Fruit fly (Drosophila melanogaster): Measurements from ENCODE around the gene CG7560.

Gene CG7560

DNA sequence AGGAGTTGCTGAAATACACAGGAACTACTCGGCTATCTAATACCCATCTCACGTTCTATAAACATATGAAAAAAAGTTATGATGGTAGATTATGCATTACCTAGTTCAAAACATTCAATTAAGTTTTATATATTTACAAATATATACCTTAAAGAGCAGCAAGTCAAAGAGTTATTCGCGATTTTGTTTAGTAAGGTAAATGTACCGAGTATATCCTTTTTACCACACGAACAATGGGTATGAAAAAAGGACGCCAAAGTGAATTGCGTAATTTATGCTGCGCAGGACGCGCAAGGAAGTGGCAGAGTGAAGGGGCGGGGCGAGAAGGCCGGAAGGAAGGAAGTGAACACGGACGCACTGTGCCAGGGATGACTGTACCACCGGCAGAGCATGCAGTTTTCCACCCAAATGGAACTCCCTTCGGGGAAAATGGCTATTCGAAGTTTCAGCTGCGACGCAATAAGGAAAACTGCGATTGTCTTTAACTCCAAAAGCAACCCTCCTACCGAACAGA, 24.2 kb upstream of the CG7560 start (continued):
- no peak for TF ChIP-seq CG9932 (GFP tag; IDR thresholded peaks at IDR 0.05)
- TF ChIP-seq CG30431 (GFP tag; optimal IDR thresholded peaks at IDR 0.05), result no peak
- TF ChIP-seq CG10366 (GFP tag; IDR thresholded peaks at IDR 0.05), result no peak
- TF ChIP-seq CG15601 (tag; optimal IDR thresholded peaks at IDR 0.05), result no peak
- no peak for TF ChIP-seq CG9797 (GFP tag; optimal IDR thresholded peaks at IDR 0.05)
- TF ChIP-seq CkIIα-i1 (GFP tag; IDR thresholded peaks at IDR 0.05), result no peak
- TF ChIP-seq sens (GFP tag), result no peak
- TF ChIP-seq CG17359 (tag; optimal IDR thresholded peaks at IDR 0.05), result no peak
- TF ChIP-seq CG7839 (tag; optimal IDR thresholded peaks at IDR 0.05), result peak; percentile 54
- TF ChIP-seq org-1 (GFP tag; optimal IDR thresholded peaks at IDR 0.05), result no peak
- no peak for TF ChIP-seq z (GFP tag; IDR thresholded peaks at IDR 0.05)
- no peak for TF ChIP-seq GATAe (GFP tag; conservative IDR thresholded peaks at IDR 0.05)
- TF ChIP-seq tio (GFP tag; optimal IDR thresholded peaks at IDR 0.05), result no peak
- TF ChIP-seq Tbp (GFP tag; optimal IDR thresholded peaks at IDR 0.05), result no peak
- no peak for TF ChIP-seq CG2120 (GFP tag; optimal IDR thresholded peaks at IDR 0.05)
- no peak for TF ChIP-seq Neu2 (GFP tag; optimal IDR thresholded peaks at IDR 0.05; ENCODE audit: borderline replicate concordance)
- no peak for TF ChIP-seq Max (GFP tag; optimal IDR thresholded peaks at IDR 0.05)
- TF ChIP-seq kay (GFP tag; optimal IDR thresholded peaks at IDR 0.05), result peak; percentile 15
- TF ChIP-seq toy (GFP tag; IDR thresholded peaks at IDR 0.05), result no peak
- TF ChIP-seq CG10209 (GFP tag; optimal IDR thresholded peaks at IDR 0.05), result no peak
- TF ChIP-seq CG8388 (GFP tag; optimal IDR thresholded peaks at IDR 0.05), result peak; percentile 15
- no peak for TF ChIP-seq trem (tag; optimal IDR thresholded peaks at IDR 0.05)
- TF ChIP-seq CG4282 (GFP tag; optimal IDR thresholded peaks at IDR 0.05), result no peak
- TF ChIP-seq CG30403 (GFP tag; optimal IDR thresholded peaks at IDR 0.05), result peak; percentile 36
- TF ChIP-seq peb (GFP tag; IDR thresholded peaks at IDR 0.05), result no peak
- no peak for TF ChIP-seq Mrtf (GFP tag; IDR thresholded peaks at IDR 0.05)
- no peak for TF ChIP-seq sens-2 (GFP tag; IDR thresholded peaks at IDR 0.05)
- TF ChIP-seq CG4424 (GFP tag; optimal IDR thresholded peaks at IDR 0.05), result no peak
- no peak for TF ChIP-seq Oaz (GFP tag; IDR thresholded peaks at IDR 0.05)
- TF ChIP-seq ewg (GFP tag; optimal IDR thresholded peaks at IDR 0.05), result peak; percentile 25
- TF ChIP-seq Ravus (GFP tag; IDR thresholded peaks at IDR 0.05), result no peak
- TF ChIP-seq Atf3 (GFP tag; optimal IDR thresholded peaks at IDR 0.05), result no peak
- no peak for TF ChIP-seq CG1792 (GFP tag; optimal IDR thresholded peaks at IDR 0.05)
- no peak for TF ChIP-seq CG6175 (GFP tag; IDR thresholded peaks at IDR 0.05)
- no peak for TF ChIP-seq Hr39 (optimal IDR thresholded peaks at IDR 0.05)
- no peak for TF ChIP-seq lbe (GFP tag; optimal IDR thresholded peaks at IDR 0.05)
- no peak for TF ChIP-seq CG10462 (GFP tag; optimal IDR thresholded peaks at IDR 0.05)
- TF ChIP-seq BEAF-32 (GFP tag; optimal IDR thresholded peaks at IDR 0.05), result no peak
- 0 out of 2 replicates have a peak, but pooled peaks have one; percentile 12 for TF ChIP-seq CG31441 (GFP tag; IDR thresholded peaks at IDR 0.05)
- peak; percentile 3 for TF ChIP-seq kni (GFP tag; optimal IDR thresholded peaks at IDR 0.05)
- no peak for TF ChIP-seq Bteb2 (GFP tag; optimal IDR thresholded peaks at IDR 0.05)
- no peak for TF ChIP-seq CG2129 (GFP tag; IDR thresholded peaks at IDR 0.05; ENCODE audit: partially characterized antibody)
- TF ChIP-seq jing (GFP tag; optimal IDR thresholded peaks at IDR 0.05), result no peak
- peak in 1 of 2 experiments; percentile 22 for TF ChIP-seq Hr51 (GFP tag; optimal IDR thresholded peaks at IDR 0.05)
- TF ChIP-seq CG10274 (GFP tag; optimal IDR thresholded peaks at IDR 0.05), result no peak
- no peak for TF ChIP-seq Poxn (GFP tag; IDR thresholded peaks at IDR 0.05)
- TF ChIP-seq Blimp-1 (GFP tag; optimal IDR thresholded peaks at IDR 0.05), result peak; percentile 27
- TF ChIP-seq Rx (GFP tag; IDR thresholded peaks at IDR 0.05), result no peak
- TF ChIP-seq CG10979 (tag; optimal IDR thresholded peaks at IDR 0.05), result peak; percentile 31
- peak; percentile 48 for TF ChIP-seq CG15011 (GFP tag; optimal IDR thresholded peaks at IDR 0.05)
- TF ChIP-seq lmd (GFP tag; IDR thresholded peaks at IDR 0.05), result no peak
- no peak for TF ChIP-seq CG12071 (GFP tag; optimal IDR thresholded peaks at IDR 0.05)
